Worm (Caenorhabditis elegans) whole organism, young adult: Measurements from ENCODE around the gene lron-14.

ENCODE experiments used
- F33H1.4 ChIP-seq: fragments of 200-800 bp; sonication (Bioruptor generic); IDR thresholded peaks from 2 replicates; pipeline ENCODE4 v1.3.6; 2022; ENCODE audit warnings: missing genetic modification reagents, missing genetic modification characterization, missing compliant biosample characterization
- K11D2.4 ChIP-seq: fragments of 200-800 bp; sonication (Bioruptor generic); IDR thresholded peaks from 2 replicates; pipeline ENCODE4 v1.3.6; 2022; ENCODE audit warnings: missing genetic modification reagents, missing genetic modification characterization, missing compliant biosample characterization
- K12H6.12 ChIP-seq: fragments of 200-800 bp; sonication (Bioruptor generic); optimal IDR thresholded peaks from 2 replicates; lab custom pipeline; 2018; ENCODE audit warnings: mild to moderate bottlenecking, missing genetic modification characterization, missing compliant biosample characterization
- Y53F4B.3 ChIP-seq: fragments of 200-800 bp; sonication (Bioruptor generic); IDR thresholded peaks from 2 replicates; pipeline ENCODE4 v1.3.6; 2022; ENCODE audit warnings: missing genetic modification reagents, missing genetic modification characterization, missing compliant biosample characterization
- akir-1 ChIP-seq: fragments of 200-800 bp; sonication (Bioruptor generic); optimal IDR thresholded peaks from 2 replicates; lab custom pipeline; 2018; ENCODE audit warnings: mild to moderate bottlenecking, missing genetic modification characterization, moderate library complexity, missing compliant biosample characterization
- atf-7 ChIP-seq: sonication (generic microtip); optimal IDR thresholded peaks from 2 replicates; lab custom pipeline; 2017; ENCODE audit warnings: mild to moderate bottlenecking, missing genetic modification characterization, missing compliant biosample characterization
- athp-1 ChIP-seq: sonication (generic microtip); optimal IDR thresholded peaks from 2 replicates; lab custom pipeline; 2017; ENCODE audit warnings: mild to moderate bottlenecking, missing genetic modification characterization, missing compliant biosample characterization
- hlh-12 ChIP-seq: sonication (generic microtip); optimal IDR thresholded peaks from 2 replicates; lab custom pipeline; 2016; ENCODE audit warnings: missing genetic modification characterization, missing compliant biosample characterization
- pbrm-1 ChIP-seq: fragments of 200-800 bp; sonication (Bioruptor generic); IDR thresholded peaks from 2 replicates; pipeline ENCODE4 v1.3.6; 2022; ENCODE audit warnings: missing genetic modification reagents, missing genetic modification characterization, missing compliant biosample characterization
- tbx-9 ChIP-seq: sonication (generic microtip); optimal IDR thresholded peaks from 2 replicates; lab custom pipeline; 2016; ENCODE audit warnings: borderline replicate concordance, missing genetic modification characterization, inconsistent platforms, missing compliant biosample characterization
- ztf-22 ChIP-seq: fragments of 200-800 bp; sonication (Bioruptor generic); optimal IDR thresholded peaks from 2 replicates; lab custom pipeline; 2018; ENCODE audit warnings: mild to moderate bottlenecking, missing genetic modification characterization, moderate library complexity, missing compliant biosample characterization
- ztf-28 ChIP-seq: fragments of 200-800 bp; sonication (Bioruptor generic); IDR thresholded peaks from 2 replicates; pipeline ENCODE4 v1.3.6; 2022; ENCODE audit warnings: missing genetic modification reagents, missing genetic modification characterization, missing compliant biosample characterization

lron-14 gene

ce11 chrIV:9511221-9511638, 55.2 kb downstream of the lron-14 start (continued):
- TF ChIP-seq akir-1 (GFP tag; lab: Kevin White, UChicago) (no peak), Y53F4B.3 (GFP tag; lab: Robert Waterston, UW) (no peak), F33H1.4 (peak; percentile 22; the same call in 1 of the 2 replicates), K12H6.12 (peak; percentile 43), tbx-9 (tag; lab: Kevin White, UChicago) (no peak), atf-7 (tag; lab: Kevin White, UChicago) (peak; percentile 56), pbrm-1 (peak; percentile 77; the same call in 1 of the 2 replicates), athp-1 (tag; lab: Kevin White, UChicago) (no peak), ztf-22 (no peak), hlh-12 (tag; lab: Kevin White, UChicago) (no peak), K11D2.4 (GFP tag; lab: Robert Waterston, UW) (0 out of 2 replicates have a peak, but pooled peaks have one; percentile 18), ztf-28 (GFP tag; lab: Robert Waterston, UW) (no peak)
- TF ChIP-seq, all 124 proteins: peak for 57
